Worm (Caenorhabditis elegans) whole organism, mixed stage, embryonic: Measurements from ENCODE around the gene fbxa-79.

Experiments
- mep-1 ChIP-seq: fragments of 150-350 bp; optimal IDR thresholded peaks from 2 replicates; lab custom pipeline; 2017; ENCODE audit warnings: missing biosample characterization, missing genetic modification reagents, missing genetic modification characterization, inconsistent platforms
- snpc-4 ChIP-seq: fragments of 150-350 bp; optimal IDR thresholded peaks from 2 replicates; lab custom pipeline; 2014; ENCODE audit warnings: missing biosample characterization, missing genetic modification characterization

- no peak for TF ChIP-seq snpc-4 (tag; lab: Kevin White, UChicago)
- TF ChIP-seq mep-1, result no peak
Measured at ce11 chrIII:1295149-1295716, 12.9 kb downstream of the fbxa-79 start, which contains the start of gene fbxa-35.
